Worm (Caenorhabditis elegans) whole organism, L1 larva: ENCODE data around the gene gst-26.
A peak's percentile ranks its signal among the peaks of the same experiment; 100 is the strongest.

Experiments used
- C16A3.4 ChIP-seq: fragments of 150-350 bp; optimal IDR thresholded peaks from 2 replicates; lab custom pipeline; 2014; ENCODE audit warnings: missing biosample characterization, missing genetic modification characterization
- F16B12.6 ChIP-seq: fragments of 150-350 bp; optimal IDR thresholded peaks from 2 replicates; lab custom pipeline; 2014; ENCODE audit warnings: missing biosample characterization, missing genetic modification characterization
- alr-1 ChIP-seq: fragments of 200-800 bp; sonication (Bioruptor generic); optimal IDR thresholded peaks from 2 replicates; lab custom pipeline; 2018; ENCODE audit warnings: borderline replicate concordance, mild to moderate bottlenecking, missing genetic modification characterization, missing compliant biosample characterization
- aly-2 ChIP-seq: fragments of 150-350 bp; optimal IDR thresholded peaks from 2 replicates; lab custom pipeline; 2014; ENCODE audit warnings: missing biosample characterization, missing genetic modification characterization
- blmp-1 ChIP-seq: fragments of 150-350 bp; optimal IDR thresholded peaks from 2 replicates; lab custom pipeline; 2014; ENCODE audit warnings: missing biosample characterization, missing genetic modification characterization
- ceh-63 ChIP-seq: fragments of 200-800 bp; sonication (Bioruptor generic); optimal IDR thresholded peaks from 2 replicates; lab custom pipeline; 2018; ENCODE audit warnings: mild to moderate bottlenecking, missing genetic modification characterization, missing compliant biosample characterization
- ceh-8 ChIP-seq: fragments of 200-800 bp; sonication (Bioruptor generic); optimal IDR thresholded peaks from 2 replicates; lab custom pipeline; 2018; ENCODE audit warnings: mild to moderate bottlenecking, missing genetic modification characterization, moderate library complexity, missing compliant biosample characterization
- ces-1 ChIP-seq: fragments of 150-350 bp; optimal IDR thresholded peaks from 2 replicates; lab custom pipeline; 2014; ENCODE audit warnings: missing biosample characterization, missing genetic modification reagents, missing genetic modification characterization
- dpl-1 ChIP-seq, 3 experiments: fragments of 150-350 bp in 2 of 3; sonication (generic microtip) in 1 of 3; optimal IDR thresholded peaks; 2 replicates each; lab custom pipeline; 2014 to 2017; ENCODE audit warnings: missing biosample characterization in 3 of 3, missing genetic modification characterization in 3 of 3, missing genetic modification reagents in 3 of 3
- efl-1 ChIP-seq, 4 experiments: fragments of 150-350 bp; optimal IDR thresholded peaks in 3 of 4; peaks in 1 of 4; 1 replicate in 1 of 4; 2 replicates in 3 of 4; lab custom pipeline; 2014; ENCODE audit warnings: missing biosample characterization in 2 of 4, missing genetic modification characterization in 2 of 4, missing genetic modification reagents in 2 of 4
- egl-13 ChIP-seq: sonication (generic microtip); optimal IDR thresholded peaks from 2 replicates; lab custom pipeline; 2016; ENCODE audit warnings: missing genotype, missing genetic modification reagents, missing genetic modification characterization, missing compliant biosample characterization
- elt-2 ChIP-seq: sonication (generic microtip); optimal IDR thresholded peaks from 2 replicates; lab custom pipeline; 2016; ENCODE audit warnings: missing genetic modification characterization, mild to moderate bottlenecking, inconsistent platforms, missing compliant biosample characterization, missing genetic modification reagents
- elt-3 ChIP-seq, 6 experiments: fragments of 150-350 bp in 1 of 6; sonication (generic microtip); optimal IDR thresholded peaks; 2 replicates each; lab custom pipeline; 2017 to 2018; ENCODE audit warnings: missing biosample characterization in 6 of 6, missing genetic modification characterization in 6 of 6, inconsistent platforms in 1 of 6
- fkh-4 ChIP-seq: sonication (generic microtip); optimal IDR thresholded peaks from 2 replicates; lab custom pipeline; 2016; ENCODE audit warnings: missing compliant biosample characterization, missing genetic modification characterization, borderline replicate concordance
- fkh-8 ChIP-seq: sonication (generic microtip); optimal IDR thresholded peaks from 2 replicates; lab custom pipeline; 2016; ENCODE audit warnings: mild to moderate bottlenecking, missing genetic modification characterization, missing compliant biosample characterization
- grh-1 ChIP-seq: fragments of 200-800 bp; sonication (Bioruptor generic); IDR thresholded peaks from 2 replicates; pipeline ENCODE4 v1.3.6; 2022; ENCODE audit warnings: missing genetic modification reagents, missing genetic modification characterization, missing compliant biosample characterization
- hlh-17 ChIP-seq: fragments of 200-800 bp; sonication (Bioruptor generic); optimal IDR thresholded peaks from 2 replicates; lab custom pipeline; 2018; ENCODE audit warnings: missing genetic modification characterization, mild to moderate bottlenecking, missing compliant biosample characterization, moderate library complexity, borderline replicate concordance
- hlh-4 ChIP-seq: sonication (generic microtip); optimal IDR thresholded peaks from 2 replicates; lab custom pipeline; 2016; ENCODE audit warnings: mild to moderate bottlenecking, missing genetic modification characterization, missing compliant biosample characterization
- irx-1 ChIP-seq: sonication (generic microtip); optimal IDR thresholded peaks from 2 replicates; lab custom pipeline; 2016; ENCODE audit warnings: missing genetic modification characterization, missing compliant biosample characterization
- lin-13 ChIP-seq: fragments of 150-350 bp; optimal IDR thresholded peaks from 2 replicates; lab custom pipeline; 2014; ENCODE audit warnings: missing biosample characterization, missing genetic modification reagents, missing genetic modification characterization
- lin-14 ChIP-seq: fragments of 200-800 bp; sonication (Bioruptor generic); optimal IDR thresholded peaks from 2 replicates; lab custom pipeline; 2018; ENCODE audit warnings: mild to moderate bottlenecking, missing genetic modification characterization, moderate library complexity, missing compliant biosample characterization
- lin-35 ChIP-seq, 2 experiments: fragments of 150-350 bp; optimal IDR thresholded peaks; 2 replicates each; lab custom pipeline; 2014; ENCODE audit warnings: missing biosample characterization in 2 of 2, missing genetic modification characterization in 2 of 2, missing genetic modification reagents in 2 of 2
- lsy-2 ChIP-seq, 2 experiments: fragments of 150-350 bp; optimal IDR thresholded peaks; 2 replicates each; lab custom pipeline; 2014; ENCODE audit warnings: missing biosample characterization in 2 of 2, missing genetic modification characterization in 2 of 2
- mdl-1 ChIP-seq, 2 experiments: fragments of 150-350 bp; optimal IDR thresholded peaks; 2 replicates each; lab custom pipeline; 2014 to 2017; ENCODE audit warnings: missing biosample characterization in 2 of 2, missing genetic modification characterization in 2 of 2, inconsistent platforms in 1 of 2
- mef-2 ChIP-seq: fragments of 150-350 bp; optimal IDR thresholded peaks from 2 replicates; lab custom pipeline; 2014; ENCODE audit warnings: missing biosample characterization, missing genetic modification characterization
- nhr-19 ChIP-seq: fragments of 200-800 bp; sonication (Bioruptor generic); conservative IDR thresholded peaks from 2 replicates; pipeline ENCODE4 v1.3.6; 2022; ENCODE audit warnings: missing genetic modification characterization, missing compliant biosample characterization
- nhr-20 ChIP-seq: sonication (generic microtip); optimal IDR thresholded peaks from 2 replicates; lab custom pipeline; 2016; ENCODE audit warnings: mild to moderate bottlenecking, missing genetic modification characterization, missing compliant biosample characterization
- nhr-237 ChIP-seq: fragments of 150-350 bp; optimal IDR thresholded peaks from 2 replicates; lab custom pipeline; 2014; ENCODE audit warnings: missing biosample characterization, missing genetic modification characterization
- nhr-28 ChIP-seq: fragments of 150-350 bp; optimal IDR thresholded peaks from 2 replicates; lab custom pipeline; 2014; ENCODE audit warnings: missing biosample characterization, missing genetic modification characterization
- nhr-47 ChIP-seq: sonication (generic microtip); optimal IDR thresholded peaks from 2 replicates; lab custom pipeline; 2016; ENCODE audit warnings: mild to moderate bottlenecking, missing genetic modification characterization, moderate library complexity, missing compliant biosample characterization
- nhr-71 ChIP-seq: sonication (generic microtip); optimal IDR thresholded peaks from 2 replicates; lab custom pipeline; 2016; ENCODE audit warnings: mild to moderate bottlenecking, missing genetic modification characterization, moderate library complexity, missing compliant biosample characterization
- nhr-84 ChIP-seq: sonication (generic microtip); optimal IDR thresholded peaks from 2 replicates; lab custom pipeline; 2017; ENCODE audit warnings: missing biosample characterization, missing genetic modification characterization
- nhr-85 ChIP-seq: sonication (generic microtip); peaks from one replicate; lab custom pipeline; 2016; ENCODE audit warnings: missing genetic modification characterization, inconsistent platforms, missing compliant biosample characterization
- rnt-1 ChIP-seq: sonication (generic microtip); optimal IDR thresholded peaks from 2 replicates; lab custom pipeline; 2016; ENCODE audit warnings: mild to moderate bottlenecking, missing genetic modification characterization, moderate library complexity, missing compliant biosample characterization
- skn-1 ChIP-seq: fragments of 150-350 bp; optimal IDR thresholded peaks from 2 replicates; lab custom pipeline; 2014; ENCODE audit warnings: missing biosample characterization, missing genetic modification characterization
- snu-23 ChIP-seq: sonication (generic microtip); optimal IDR thresholded peaks from 2 replicates; lab custom pipeline; 2016; ENCODE audit warnings: missing genetic modification characterization, missing compliant biosample characterization
- sup-37 ChIP-seq: fragments of 200-800 bp; sonication (Bioruptor generic); optimal IDR thresholded peaks from 2 replicates; lab custom pipeline; 2018; ENCODE audit warnings: mild to moderate bottlenecking, missing genetic modification characterization, missing compliant biosample characterization
- tbx-2 ChIP-seq: sonication (generic microtip); optimal IDR thresholded peaks from 2 replicates; lab custom pipeline; 2016; ENCODE audit warnings: missing genetic modification characterization, missing compliant biosample characterization
- unc-130 ChIP-seq: fragments of 150-350 bp; optimal IDR thresholded peaks from 2 replicates; lab custom pipeline; 2017; ENCODE audit warnings: missing biosample characterization, missing genetic modification characterization, inconsistent platforms
- unc-62 ChIP-seq: fragments of 150-350 bp; optimal IDR thresholded peaks from 2 replicates; lab custom pipeline; 2014; ENCODE audit warnings: missing biosample characterization, missing genetic modification reagents, missing genetic modification characterization
- unc-86 ChIP-seq: sonication (generic microtip); optimal IDR thresholded peaks from 2 replicates; lab custom pipeline; 2016; ENCODE audit warnings: missing genetic modification characterization, missing compliant biosample characterization
- unc-98 ChIP-seq: fragments of 200-800 bp; sonication (Bioruptor generic); IDR thresholded peaks from 2 replicates; pipeline ENCODE4 v1.3.6; 2022; ENCODE audit warnings: missing genetic modification characterization, missing compliant biosample characterization
- zag-1 ChIP-seq: fragments of 150-350 bp; optimal IDR thresholded peaks from 2 replicates; lab custom pipeline; 2014; ENCODE audit warnings: missing biosample characterization, missing genetic modification characterization
- zip-4 ChIP-seq: fragments of 200-800 bp; sonication (Bioruptor generic); optimal IDR thresholded peaks from 2 replicates; lab custom pipeline; 2018; ENCODE audit warnings: mild to moderate bottlenecking, missing genetic modification characterization, moderate library complexity, missing compliant biosample characterization
- ztf-4 ChIP-seq: fragments of 150-350 bp; optimal IDR thresholded peaks from 2 replicates; lab custom pipeline; 2014; ENCODE audit warnings: missing biosample characterization, missing genetic modification characterization

The gst-26 gene

DNA sequence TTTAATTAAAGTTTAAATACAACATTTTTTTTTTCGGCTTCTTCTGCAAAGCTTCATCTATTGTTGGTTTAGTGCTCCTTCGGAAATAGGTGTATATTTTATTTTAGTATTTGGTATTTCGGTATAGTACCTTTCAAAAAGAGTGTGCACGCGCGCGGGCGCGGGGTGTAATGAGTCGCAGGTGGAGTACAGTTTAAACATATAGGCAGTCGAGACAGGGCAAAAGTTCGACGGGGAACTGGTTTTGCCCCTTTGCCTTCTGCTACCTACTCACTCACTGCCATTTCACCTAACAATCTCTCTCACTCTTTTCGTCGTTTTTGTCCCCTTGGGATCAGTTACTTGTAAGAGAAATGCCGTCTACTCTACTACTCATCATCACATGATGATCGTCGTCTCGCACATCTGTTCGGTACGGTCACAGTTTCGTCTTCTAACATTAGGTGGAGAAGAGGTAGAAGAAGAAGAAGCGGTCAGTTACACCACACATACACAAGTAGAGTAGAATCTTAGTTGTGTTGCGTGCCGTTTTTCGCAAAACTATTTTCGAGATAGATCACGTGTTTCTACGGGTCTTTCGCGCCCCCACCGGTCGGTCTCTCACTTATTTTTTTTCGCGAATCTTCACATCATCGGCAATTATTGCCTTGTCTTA lies 48.0 kb upstream of the gst-26 start (continued):
- TF ChIP-seq elt-3 (tag; optimal IDR thresholded peaks at IDR 0.05; lab: Kevin White, UChicago) (peak in 2 of 6 experiments; percentile 71 to 82), ztf-4 (peak; percentile 20), lin-13 (GFP tag; lab: Kevin White, UChicago) (peak; percentile 39), zag-1 (tag; lab: Kevin White, UChicago) (no peak), C16A3.4 (tag; lab: Kevin White, UChicago) (peak; percentile 29), zip-4 (GFP tag; lab: Kevin White, UChicago) (no peak)

DNA sequence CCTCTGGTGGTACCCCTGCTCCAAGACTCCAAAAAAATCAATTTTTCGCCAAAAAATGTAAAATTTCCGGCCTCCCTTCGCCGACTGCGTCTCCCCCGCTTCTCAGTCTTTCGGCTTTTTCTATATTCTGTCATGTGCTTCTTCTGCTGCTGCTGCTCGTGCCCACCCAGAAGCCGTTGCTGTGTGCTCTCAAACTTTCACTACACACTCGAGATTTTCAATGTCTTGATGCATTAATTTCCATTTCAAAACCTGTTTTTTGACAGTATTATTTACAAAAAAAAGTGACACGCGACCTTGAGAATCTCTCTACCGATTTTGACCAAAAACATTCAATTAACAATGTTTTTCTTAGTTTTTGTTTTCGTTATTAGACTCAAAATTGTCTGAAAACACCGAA lies 45.0 kb upstream of the gst-26 start:
- no peak for TF ChIP-seq ces-1
- TF ChIP-seq elt-2 (tag; lab: Kevin White, UChicago) = no peak
- TF ChIP-seq unc-130 = no peak
- no peak for TF ChIP-seq tbx-2 (tag; lab: Kevin White, UChicago)
- TF ChIP-seq lsy-2 (tag; optimal IDR thresholded peaks at IDR 0.05; lab: Kevin White, UChicago) = peak in 1 of 2 experiments; percentile 22
- peak; percentile 10 for TF ChIP-seq snu-23
- peak; percentile 25 for TF ChIP-seq rnt-1
- TF ChIP-seq grh-1 (GFP tag; lab: Robert Waterston, UW) = peak; percentile 71
- no peak for TF ChIP-seq unc-98 (GFP tag; lab: Robert Waterston, UW)
- TF ChIP-seq efl-1 (optimal IDR thresholded peaks at IDR 0.05; lab: Kevin White, UChicago) = no peak
- TF ChIP-seq efl-1 (GFP tag; optimal IDR thresholded peaks at IDR 0.05 in 1 of 2; lab: Kevin White, UChicago) = peak in 1 of 2 experiments; percentile 50
- TF ChIP-seq aly-2 (tag; lab: Kevin White, UChicago) = no peak
- TF ChIP-seq nhr-237 (tag; lab: Kevin White, UChicago) = no peak
- TF ChIP-seq unc-62 (GFP tag; lab: Kevin White, UChicago) = no peak
- TF ChIP-seq C16A3.4 (tag; lab: Kevin White, UChicago) = no peak
- peak; percentile 11 for TF ChIP-seq nhr-47 (tag; lab: Kevin White, UChicago)
- TF ChIP-seq lin-35 (GFP tag; optimal IDR thresholded peaks at IDR 0.05; lab: Kevin White, UChicago) = no peak
- TF ChIP-seq lin-14 = peak; percentile 50
- peak; percentile 73 for TF ChIP-seq blmp-1 (tag; lab: Kevin White, UChicago)
- TF ChIP-seq hlh-4 (tag; lab: Kevin White, UChicago) = no peak
- TF ChIP-seq ceh-63 (GFP tag; lab: Kevin White, UChicago) = no peak
- TF ChIP-seq fkh-8 (tag; lab: Kevin White, UChicago) = peak; percentile 15
- peak; percentile 35 for TF ChIP-seq nhr-71 (tag; lab: Kevin White, UChicago)
- TF ChIP-seq nhr-85 (tag; lab: Kevin White, UChicago) = peak; percentile 83
- no peak for TF ChIP-seq unc-86 (tag; lab: Kevin White, UChicago)
- TF ChIP-seq nhr-20 = peak; percentile 30
- TF ChIP-seq, all 84 proteins: peak for 12

DNA sequence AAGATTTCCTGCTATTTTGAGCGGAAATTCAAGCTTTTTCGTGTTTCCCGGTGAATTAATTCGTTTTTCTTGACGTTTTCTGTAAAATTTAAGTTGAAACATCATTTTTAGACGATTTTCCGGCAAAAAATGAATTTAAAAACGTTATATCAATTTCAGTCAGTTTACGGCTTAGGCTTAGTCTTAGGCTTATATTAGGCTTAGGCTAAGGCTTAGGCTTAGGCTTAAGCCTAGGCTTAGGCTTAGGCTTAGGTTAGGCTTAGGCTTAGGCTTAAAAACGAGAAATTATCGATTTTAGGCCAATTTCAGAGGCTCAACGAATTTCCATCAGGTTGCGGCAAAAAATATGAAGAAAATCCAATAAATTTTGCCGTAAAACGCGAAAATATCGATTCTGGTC lies 44.5 kb upstream of the gst-26 start:
- TF ChIP-seq nhr-84 (tag; lab: Kevin White, UChicago) (no peak), F16B12.6 (tag; lab: Kevin White, UChicago) (no peak), irx-1 (tag; lab: Kevin White, UChicago) (no peak)

DNA sequence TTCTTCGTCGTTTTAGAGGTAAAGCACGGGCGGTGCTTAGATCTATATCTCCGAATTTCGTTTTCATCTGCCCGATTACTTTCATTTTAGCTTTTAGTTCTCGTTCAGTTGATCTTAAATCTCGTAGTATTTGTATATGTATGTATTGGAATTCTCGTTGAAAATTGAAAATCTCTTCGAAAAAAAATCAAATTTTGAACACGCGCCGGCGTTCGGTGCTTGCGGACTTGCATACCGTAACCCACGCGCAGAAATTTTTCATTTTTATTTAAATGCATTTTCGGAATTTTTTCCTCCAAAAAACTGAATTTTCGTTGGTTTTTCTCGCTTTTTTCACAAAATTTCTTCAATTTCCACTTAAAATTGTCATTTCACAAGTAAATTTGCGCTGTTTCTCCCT lies 43.8 kb upstream of the gst-26 start:
- TF ChIP-seq nhr-28 (tag; lab: Kevin White, UChicago) = no peak
- TF ChIP-seq egl-13 = no peak
- TF ChIP-seq unc-86 (tag; lab: Kevin White, UChicago) = no peak
- no peak for TF ChIP-seq lin-13 (GFP tag; lab: Kevin White, UChicago)
- no peak for TF ChIP-seq alr-1
- peak; percentile 70 to 77 for TF ChIP-seq lin-35 (GFP tag; optimal IDR thresholded peaks at IDR 0.05; lab: Kevin White, UChicago)
- TF ChIP-seq zag-1 (tag; lab: Kevin White, UChicago) = no peak
- peak; percentile 84 to 93 for TF ChIP-seq lsy-2 (tag; optimal IDR thresholded peaks at IDR 0.05; lab: Kevin White, UChicago)
- TF ChIP-seq mdl-1 (tag; optimal IDR thresholded peaks at IDR 0.05; lab: Kevin White, UChicago) = no peak
- TF ChIP-seq zip-4 (GFP tag; lab: Kevin White, UChicago) = no peak
- TF ChIP-seq efl-1 (optimal IDR thresholded peaks at IDR 0.05; lab: Kevin White, UChicago) = peak; percentile 79 to 81
- peak; percentile 84 to 98 for TF ChIP-seq efl-1 (GFP tag; optimal IDR thresholded peaks at IDR 0.05 in 1 of 2; lab: Kevin White, UChicago)
- peak; percentile 66 to 81 (median 71) for TF ChIP-seq dpl-1 (GFP tag; optimal IDR thresholded peaks at IDR 0.05; lab: Kevin White, UChicago)
- TF ChIP-seq skn-1 (tag; lab: Kevin White, UChicago) = no peak
- no peak for TF ChIP-seq mef-2 (tag; lab: Kevin White, UChicago)
- no peak for TF ChIP-seq ceh-8 (GFP tag; lab: Kevin White, UChicago)
- TF ChIP-seq nhr-19 (GFP tag; lab: Robert Waterston, UW) = no peak
- peak; percentile 0 for TF ChIP-seq nhr-20
- no peak for TF ChIP-seq unc-62 (GFP tag; lab: Kevin White, UChicago)
- TF ChIP-seq fkh-4 = no peak
- TF ChIP-seq sup-37 (GFP tag; lab: Kevin White, UChicago) = no peak
- TF ChIP-seq hlh-17 = no peak
